Worm (Caenorhabditis elegans) whole organism, late embryonic: ENCODE measurements around the gene perm-2.

Experiments
- K02D7.2 ChIP-seq: sonication (generic microtip); optimal IDR thresholded peaks from 2 replicates; lab custom pipeline; 2017; ENCODE audit warnings: mild to moderate bottlenecking, missing genetic modification characterization, missing compliant biosample characterization
- K09A11.1 ChIP-seq: sonication (generic microtip); optimal IDR thresholded peaks from 2 replicates; lab custom pipeline; 2017; ENCODE audit warnings: antibody characterized with exemption, mild to moderate bottlenecking, missing genetic modification characterization, missing compliant biosample characterization; ENCODE audit not compliant: insufficient read depth
- ahr-1 ChIP-seq: sonication (generic microtip); optimal IDR thresholded peaks from 2 replicates; lab custom pipeline; 2016; ENCODE audit warnings: missing genetic modification characterization, missing compliant biosample characterization
- ama-1 ChIP-seq: fragments of 150-350 bp; optimal IDR thresholded peaks from 2 replicates; lab custom pipeline; 2014
- ceh-18 ChIP-seq: sonication (generic microtip); optimal IDR thresholded peaks from 2 replicates; lab custom pipeline; 2016; ENCODE audit warnings: missing genetic modification characterization, missing compliant biosample characterization
- ceh-2 ChIP-seq: sonication (generic microtip); optimal IDR thresholded peaks from 2 replicates; lab custom pipeline; 2016; ENCODE audit warnings: missing genotype, missing genetic modification characterization, missing compliant biosample characterization
- ceh-22 ChIP-seq: sonication (generic microtip); optimal IDR thresholded peaks from 2 replicates; lab custom pipeline; 2017; ENCODE audit warnings: missing biosample characterization, missing genetic modification characterization
- ceh-30 ChIP-seq: fragments of 150-350 bp; optimal IDR thresholded peaks from 2 replicates; lab custom pipeline; 2014; ENCODE audit warnings: missing biosample characterization, missing genetic modification characterization
- ceh-34 ChIP-seq: sonication (generic microtip); optimal IDR thresholded peaks from 2 replicates; lab custom pipeline; 2016; ENCODE audit warnings: mild to moderate bottlenecking, missing genetic modification characterization, missing compliant biosample characterization
- ceh-48 ChIP-seq: sonication (generic microtip); optimal IDR thresholded peaks from 2 replicates; lab custom pipeline; 2016; ENCODE audit warnings: missing genetic modification characterization, inconsistent platforms, missing compliant biosample characterization
- ceh-6 ChIP-seq: fragments of 200-800 bp; sonication (Bioruptor generic); optimal IDR thresholded peaks from 2 replicates; lab custom pipeline; 2018; ENCODE audit warnings: mild to moderate bottlenecking, missing genetic modification characterization, missing compliant biosample characterization
- dve-1 ChIP-seq: sonication (generic microtip); optimal IDR thresholded peaks from 2 replicates; lab custom pipeline; 2017; ENCODE audit warnings: antibody characterized with exemption, mild to moderate bottlenecking, missing genetic modification characterization, missing compliant biosample characterization
- fax-1 ChIP-seq: sonication (generic microtip); optimal IDR thresholded peaks from 2 replicates; lab custom pipeline; 2016; ENCODE audit warnings: missing genotype, missing genetic modification characterization, missing compliant biosample characterization
- hlh-13 ChIP-seq: fragments of 200-800 bp; sonication (Bioruptor generic); optimal IDR thresholded peaks from 2 replicates; lab custom pipeline; 2018; ENCODE audit warnings: mild to moderate bottlenecking, missing genetic modification characterization, missing compliant biosample characterization
- hlh-15 ChIP-seq: sonication (generic microtip); optimal IDR thresholded peaks from 2 replicates; lab custom pipeline; 2016; ENCODE audit warnings: missing genetic modification characterization, missing compliant biosample characterization
- hlh-30 ChIP-seq: sonication (generic microtip); optimal IDR thresholded peaks from 2 replicates; lab custom pipeline; 2017; ENCODE audit warnings: antibody characterized with exemption, missing genetic modification characterization, missing compliant biosample characterization; ENCODE audit not compliant: insufficient read depth
- hlh-6 ChIP-seq: sonication (generic microtip); optimal IDR thresholded peaks from 2 replicates; lab custom pipeline; 2016; ENCODE audit warnings: missing genotype, missing genetic modification characterization, missing compliant biosample characterization
- hlh-8 ChIP-seq: sonication (generic microtip); optimal IDR thresholded peaks from 2 replicates; lab custom pipeline; 2016; ENCODE audit warnings: missing genotype, missing genetic modification characterization, missing compliant biosample characterization
- lim-6 ChIP-seq: sonication (generic microtip); optimal IDR thresholded peaks from 2 replicates; lab custom pipeline; 2016; ENCODE audit warnings: missing genetic modification characterization, missing compliant biosample characterization
- lin-11 ChIP-seq: fragments of 200-800 bp; sonication (Bioruptor generic); optimal IDR thresholded peaks from 2 replicates; lab custom pipeline; 2018; ENCODE audit warnings: mild to moderate bottlenecking, missing genetic modification characterization, missing compliant biosample characterization
- madf-2 ChIP-seq: sonication (generic microtip); optimal IDR thresholded peaks from 2 replicates; lab custom pipeline; 2017; ENCODE audit warnings: missing genetic modification characterization, missing compliant biosample characterization
- nfya-1 ChIP-seq: sonication (generic microtip); optimal IDR thresholded peaks from 2 replicates; lab custom pipeline; 2017; ENCODE audit warnings: missing genetic modification characterization, mild to moderate bottlenecking, missing compliant biosample characterization, antibody characterized with exemption, moderate library complexity
- nhr-232 ChIP-seq: sonication (generic microtip); optimal IDR thresholded peaks from 2 replicates; lab custom pipeline; 2016; ENCODE audit warnings: missing genetic modification characterization, missing compliant biosample characterization
- npax-4 ChIP-seq: sonication (generic microtip); optimal IDR thresholded peaks from 2 replicates; lab custom pipeline; 2016; ENCODE audit warnings: missing genetic modification characterization, missing compliant biosample characterization
- pag-3 ChIP-seq: sonication (generic microtip); optimal IDR thresholded peaks from 2 replicates; lab custom pipeline; 2016; ENCODE audit warnings: missing compliant biosample characterization, missing genetic modification characterization, borderline replicate concordance
- pat-9 ChIP-seq: fragments of 200-800 bp; sonication (Bioruptor generic); optimal IDR thresholded peaks from 2 replicates; lab custom pipeline; 2018; ENCODE audit warnings: mild to moderate bottlenecking, missing genetic modification characterization, moderate library complexity, missing compliant biosample characterization
- pax-1 ChIP-seq: fragments of 150-350 bp; optimal IDR thresholded peaks from 2 replicates; lab custom pipeline; 2014; ENCODE audit warnings: missing biosample characterization, missing genetic modification characterization
- pqm-1 ChIP-seq: sonication (generic microtip); optimal IDR thresholded peaks from 2 replicates; lab custom pipeline; 2016; ENCODE audit warnings: missing genetic modification characterization, missing compliant biosample characterization
- pros-1 ChIP-seq: fragments of 150-350 bp; optimal IDR thresholded peaks from 2 replicates; lab custom pipeline; 2014; ENCODE audit warnings: missing biosample characterization, missing genetic modification reagents, missing genetic modification characterization
- ref-2 ChIP-seq: sonication (generic microtip); optimal IDR thresholded peaks from 2 replicates; lab custom pipeline; 2016; ENCODE audit warnings: missing genetic modification characterization, missing compliant biosample characterization
- rnt-1 ChIP-seq: sonication (generic microtip); optimal IDR thresholded peaks from 2 replicates; lab custom pipeline; 2016; ENCODE audit warnings: missing genetic modification characterization, missing compliant biosample characterization
- sox-4 ChIP-seq: sonication (generic microtip); optimal IDR thresholded peaks from 2 replicates; lab custom pipeline; 2017; ENCODE audit warnings: mild to moderate bottlenecking, missing genetic modification characterization, inconsistent platforms, missing compliant biosample characterization
- syd-9 ChIP-seq: sonication (generic microtip); optimal IDR thresholded peaks from 2 replicates; lab custom pipeline; 2016; ENCODE audit warnings: mild to moderate bottlenecking, missing genetic modification characterization, moderate library complexity, missing compliant biosample characterization
- tbx-2 ChIP-seq: sonication (generic microtip); optimal IDR thresholded peaks from 2 replicates; lab custom pipeline; 2016; ENCODE audit warnings: missing genetic modification characterization, missing compliant biosample characterization
- ttx-3 ChIP-seq: sonication (generic microtip); optimal IDR thresholded peaks from 2 replicates; lab custom pipeline; 2016; ENCODE audit warnings: missing genetic modification reagents, missing genetic modification characterization, missing compliant biosample characterization
- unc-3 ChIP-seq, 2 experiments: fragments of 200-800 bp in 1 of 2; sonication (Bioruptor generic) in 1 of 2; sonication (generic microtip) in 1 of 2; conservative IDR thresholded peaks in 1 of 2; optimal IDR thresholded peaks in 1 of 2; 2 replicates each; pipeline versions ENCODE4 v1.3.6 to Lab custom; 2016 to 2022; ENCODE audit warnings: missing compliant biosample characterization in 2 of 2, missing genetic modification characterization in 2 of 2, missing genetic modification reagents in 1 of 2
- unc-42 ChIP-seq: sonication (generic microtip); optimal IDR thresholded peaks from 2 replicates; lab custom pipeline; 2016; ENCODE audit warnings: missing genotype, missing genetic modification characterization, missing compliant biosample characterization
- unc-55 ChIP-seq: sonication (generic microtip); optimal IDR thresholded peaks from 2 replicates; lab custom pipeline; 2017; ENCODE audit warnings: missing biosample characterization, missing genetic modification reagents, missing genetic modification characterization
- ztf-16 ChIP-seq: sonication (generic microtip); optimal IDR thresholded peaks from 2 replicates; lab custom pipeline; 2017; ENCODE audit warnings: missing genetic modification characterization, missing compliant biosample characterization

The perm-2 gene

ce11 chrIV:1104518-1104917, 22.1 kb upstream of the perm-2 start, which contains the start of the genes C44B12.9 and C44B12.3:
Gene C44B12.9 (minus strand): TSS chrIV:1104618.
Gene C44B12.3 (plus strand): TSS chrIV:1104766.
- no peak for TF ChIP-seq K09A11.1 (tag; lab: Kevin White, UChicago)
- no peak for TF ChIP-seq hlh-8
- no peak for TF ChIP-seq pat-9 (tag; lab: Kevin White, UChicago)
- TF ChIP-seq pros-1 (tag; lab: Kevin White, UChicago), result no peak
- no peak for TF ChIP-seq ama-1
- TF ChIP-seq ttx-3 (tag; lab: Kevin White, UChicago), result no peak
- TF ChIP-seq unc-42, result no peak
- no peak for TF ChIP-seq nfya-1 (tag; lab: Kevin White, UChicago)
- TF ChIP-seq sox-4 (tag; lab: Kevin White, UChicago), result no peak

ce11 chrIV:1105104-1105503, 21.5 kb upstream of the perm-2 start:
- no peak for TF ChIP-seq hlh-15 (tag; lab: Kevin White, UChicago)
- TF ChIP-seq hlh-30 (tag; lab: Kevin White, UChicago), result no peak
- no peak for TF ChIP-seq unc-3 (GFP tag; conservative IDR thresholded peaks at IDR 0.05; lab: Robert Waterston, UW)
- no peak for TF ChIP-seq unc-3 (tag; optimal IDR thresholded peaks at IDR 0.05; lab: Kevin White, UChicago)
- TF ChIP-seq ceh-48 (tag; lab: Kevin White, UChicago), result no peak
- TF ChIP-seq pag-3, result no peak
- no peak for TF ChIP-seq pax-1 (tag; lab: Kevin White, UChicago)
- no peak for TF ChIP-seq ceh-18 (tag; lab: Kevin White, UChicago)
- TF ChIP-seq ref-2 (tag; lab: Kevin White, UChicago), result no peak
- no peak for TF ChIP-seq ttx-3 (tag; lab: Kevin White, UChicago)
- TF ChIP-seq hlh-8, result no peak
- no peak for TF ChIP-seq madf-2 (tag; lab: Kevin White, UChicago)
- TF ChIP-seq hlh-13 (GFP tag; lab: Kevin White, UChicago), result no peak
- TF ChIP-seq nhr-232, result no peak
- no peak for TF ChIP-seq lin-11
- no peak for TF ChIP-seq pqm-1
- TF ChIP-seq pros-1 (tag; lab: Kevin White, UChicago), result no peak
- TF ChIP-seq, all 69 proteins: peak for 0

DNA sequence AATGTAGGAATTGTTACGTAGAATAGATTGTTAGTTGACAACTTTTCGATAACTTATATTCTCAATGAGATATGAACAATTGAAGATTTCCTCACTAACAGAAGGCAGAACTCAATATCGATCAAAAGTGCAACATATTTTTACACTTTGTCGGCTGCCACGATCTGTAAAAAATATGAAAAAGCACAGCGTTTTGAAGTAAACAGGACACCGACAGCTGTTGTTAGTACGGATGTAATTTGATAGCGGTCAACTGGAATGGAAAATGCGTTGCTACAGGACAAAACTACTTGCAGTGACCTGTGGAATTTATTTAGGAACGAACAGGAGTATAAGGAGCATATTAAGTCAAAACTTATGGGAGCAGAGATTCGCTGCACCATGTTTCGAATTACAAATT, 20.6 kb upstream of the perm-2 start:
- TF ChIP-seq nhr-232, result no peak
- TF ChIP-seq tbx-2 (tag; lab: Kevin White, UChicago), result no peak
- TF ChIP-seq ceh-2 (tag; lab: Kevin White, UChicago), result no peak
- TF ChIP-seq ceh-22 (tag; lab: Kevin White, UChicago), result no peak
- TF ChIP-seq hlh-30 (tag; lab: Kevin White, UChicago), result no peak
- TF ChIP-seq ztf-16 (tag; lab: Kevin White, UChicago), result no peak
- TF ChIP-seq ceh-30 (tag; lab: Kevin White, UChicago), result no peak
- no peak for TF ChIP-seq dve-1 (tag; lab: Kevin White, UChicago)
- no peak for TF ChIP-seq lim-6 (tag; lab: Kevin White, UChicago)
- no peak for TF ChIP-seq hlh-13 (GFP tag; lab: Kevin White, UChicago)
- TF ChIP-seq ama-1, result no peak
- no peak for TF ChIP-seq rnt-1 (tag; lab: Kevin White, UChicago)
- no peak for TF ChIP-seq sox-4 (tag; lab: Kevin White, UChicago)
- TF ChIP-seq unc-42, result no peak
- no peak for TF ChIP-seq ceh-6 (GFP tag; lab: Kevin White, UChicago)
- TF ChIP-seq K02D7.2, result no peak
- TF ChIP-seq fax-1 (tag; lab: Kevin White, UChicago), result no peak
- no peak for TF ChIP-seq ttx-3 (tag; lab: Kevin White, UChicago)

- TF ChIP-seq ref-2 (tag; lab: Kevin White, UChicago) (no peak), rnt-1 (tag; lab: Kevin White, UChicago) (peak; percentile 56), nhr-232 (no peak), ceh-18 (tag; lab: Kevin White, UChicago) (peak; percentile 45), ahr-1 (tag; lab: Kevin White, UChicago) (no peak), unc-55 (GFP tag; lab: Kevin White, UChicago) (peak; percentile 88), pat-9 (tag; lab: Kevin White, UChicago) (no peak), npax-4 (tag; lab: Kevin White, UChicago) (no peak), madf-2 (tag; lab: Kevin White, UChicago) (no peak), ceh-34 (tag; lab: Kevin White, UChicago) (peak; percentile 11), hlh-6 (tag; lab: Kevin White, UChicago) (peak; percentile 30), hlh-15 (tag; lab: Kevin White, UChicago) (no peak), syd-9 (tag; lab: Kevin White, UChicago) (no peak)
Measured at ce11 chrIV:1107190-1107589, 19.4 kb upstream of the perm-2 start, which contains the start of gene ost-1. Gene ost-1 (plus strand): TSS chrIV:1107396.
